Worm (Caenorhabditis elegans): ENCODE data around the gene C11E4.8.

- no peak for TF ChIP-seq nhr-76 (tag; optimal IDR thresholded peaks at IDR 0.05)
- TF ChIP-seq elt-3 (tag; optimal IDR thresholded peaks at IDR 0.05) = no peak
- TF ChIP-seq pqm-1 (tag; optimal IDR thresholded peaks at IDR 0.05) = no peak
Observed at ce11 chrX:9602625-9603024, 17.6 kb upstream of the C11E4.8 start.
